Fruit fly (Drosophila melanogaster): Measurements from ENCODE around the gene CG13982.

The CG13982 gene

DNA sequence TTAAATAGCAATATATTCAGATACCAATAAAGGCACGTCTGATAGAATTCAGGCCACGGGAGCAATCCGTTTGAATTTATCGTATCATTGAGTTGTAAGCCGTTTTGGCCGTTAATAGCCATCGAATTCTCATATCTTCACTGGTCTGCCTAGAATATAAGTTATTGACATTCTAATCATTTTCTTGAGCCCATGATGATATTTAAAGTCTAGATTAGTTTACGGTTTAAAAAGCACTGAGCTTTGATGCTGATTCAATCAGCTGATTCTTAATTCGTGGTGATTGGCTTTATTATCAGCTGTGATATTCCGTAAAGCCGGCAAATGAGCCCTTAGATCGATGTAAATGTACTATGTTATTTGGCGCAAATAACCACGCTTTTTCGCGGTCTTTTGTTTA, 40.0 kb upstream of the CG13982 start, which contains the start of gene slam:
Gene slam (plus strand): TSS at position 301 of the 400 bp plus-strand sequence.
- TF ChIP-seq pan (optimal IDR thresholded peaks at IDR 0.05) = no peak
- no peak for TF ChIP-seq Abd-B (GFP tag; optimal IDR thresholded peaks at IDR 0.05)
- no peak for TF ChIP-seq GATAd (GFP tag; optimal IDR thresholded peaks at IDR 0.05)

DNA sequence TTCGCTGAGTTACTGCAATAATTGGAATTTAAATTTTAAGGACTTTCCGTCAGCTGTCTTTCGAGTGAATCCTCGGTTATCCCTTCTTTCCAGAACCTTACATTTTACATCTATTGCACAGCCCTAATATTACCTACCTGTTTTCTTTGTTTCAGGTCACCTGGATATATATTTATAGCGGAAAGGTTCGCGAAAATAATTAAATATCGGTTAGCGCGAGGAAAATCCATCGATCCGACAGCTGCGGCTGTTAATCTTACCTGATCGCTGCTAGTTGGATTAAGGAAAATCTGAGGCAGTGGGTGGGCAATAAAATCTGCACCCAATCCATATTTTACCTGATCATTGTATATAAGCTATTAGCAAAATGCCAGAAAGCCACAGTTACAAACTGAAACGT, 39.0 kb upstream of the CG13982 start:
- no peak for TF ChIP-seq psq (GFP tag; optimal IDR thresholded peaks at IDR 0.05)
- no peak for TF ChIP-seq Hnf4 (GFP tag; optimal IDR thresholded peaks at IDR 0.05)

DNA sequence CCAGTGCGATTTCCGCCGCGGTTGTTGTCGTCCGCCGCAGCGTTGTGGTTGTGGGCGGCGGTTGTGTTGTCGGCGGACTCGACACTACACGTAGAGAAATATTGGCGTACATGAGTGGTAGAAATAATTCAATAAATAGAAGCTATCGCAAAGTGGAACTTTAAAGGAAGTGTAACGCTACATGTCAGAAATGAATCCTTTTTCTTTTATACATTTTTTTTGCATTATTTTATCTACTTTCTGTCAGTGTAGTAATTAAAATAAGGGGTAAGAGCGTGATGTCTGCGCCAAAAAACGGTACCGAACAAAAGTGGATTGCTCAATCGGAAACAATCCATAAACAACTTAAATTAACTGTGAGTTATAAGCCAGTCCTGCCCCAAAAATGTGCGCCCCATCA, 32.9 kb upstream of the CG13982 start:
- TF ChIP-seq dmrt93B (GFP tag; optimal IDR thresholded peaks at IDR 0.05) (no peak), Abd-B (GFP tag; optimal IDR thresholded peaks at IDR 0.05) (no peak), Jra (GFP tag; optimal IDR thresholded peaks at IDR 0.05) (no peak), N (GFP tag; optimal IDR thresholded peaks at IDR 0.05) (no peak), CG9705 (GFP tag; optimal IDR thresholded peaks at IDR 0.05) (no peak), fru (GFP tag; optimal IDR thresholded peaks at IDR 0.05) (no peak), dsf (GFP tag; optimal IDR thresholded peaks at IDR 0.05; ENCODE audit: borderline replicate concordance) (no peak), Dif (GFP tag; optimal IDR thresholded peaks at IDR 0.05; ENCODE audit: partially characterized antibody) (no peak), h (GFP tag; optimal IDR thresholded peaks at IDR 0.05) (no peak), br (GFP tag; optimal IDR thresholded peaks at IDR 0.05) (no peak), dl (GFP tag; optimal IDR thresholded peaks at IDR 0.05; ENCODE audit: insufficient read depth in 1 of 2, partially characterized antibody in 2 of 2) (no peak), HLH106 (tag; optimal IDR thresholded peaks at IDR 0.05) (no peak), pan (optimal IDR thresholded peaks at IDR 0.05) (no peak), Vsx2 (GFP tag; optimal IDR thresholded peaks at IDR 0.05; ENCODE audit: partially characterized antibody) (no peak), Hr83 (GFP tag; optimal IDR thresholded peaks at IDR 0.05; ENCODE audit: poor library complexity, severe bottlenecking) (no peak), sage (GFP tag; optimal IDR thresholded peaks at IDR 0.05) (no peak), Hnf4 (GFP tag; optimal IDR thresholded peaks at IDR 0.05) (no peak)

DNA sequence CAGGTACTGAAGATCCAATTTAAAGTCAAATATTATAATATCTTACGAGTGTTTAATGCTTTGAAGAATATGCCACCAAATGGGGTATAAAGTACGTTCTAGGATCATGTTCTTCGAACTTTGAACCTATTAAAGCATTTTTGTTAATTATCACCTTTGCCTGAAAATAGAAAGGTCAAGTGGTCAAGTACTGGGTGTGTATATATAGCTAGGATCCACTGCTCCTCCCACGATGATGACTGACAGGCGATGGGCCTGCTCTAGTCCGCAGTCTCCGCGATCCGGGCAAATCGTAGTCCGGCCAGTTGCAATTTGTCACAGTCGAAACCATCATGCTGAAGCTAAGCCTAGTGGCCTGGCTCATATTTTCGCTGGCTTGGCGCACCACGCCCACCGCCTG, 31.1 kb upstream of the CG13982 start, which contains the start of gene Nepl5:
Gene Nepl5 (plus strand): TSS at position 301 of the 400 bp plus-strand sequence.
- TF ChIP-seq dmrt93B (GFP tag; optimal IDR thresholded peaks at IDR 0.05) (no peak), Hnf4 (GFP tag; optimal IDR thresholded peaks at IDR 0.05) (no peak), ey (GFP tag; optimal IDR thresholded peaks at IDR 0.05) (no peak), sv (GFP tag; optimal IDR thresholded peaks at IDR 0.05) (no peak), woc (GFP tag; optimal IDR thresholded peaks at IDR 0.05) (no peak), Sp1 (GFP tag; optimal IDR thresholded peaks at IDR 0.05) (no peak), OdsH (GFP tag; optimal IDR thresholded peaks at IDR 0.05) (no peak), usp (GFP tag; optimal IDR thresholded peaks at IDR 0.05) (no peak), GATAd (GFP tag; optimal IDR thresholded peaks at IDR 0.05) (no peak), jim (GFP tag; optimal IDR thresholded peaks at IDR 0.05) (no peak), psq (GFP tag; optimal IDR thresholded peaks at IDR 0.05) (no peak), foxo (GFP tag; optimal IDR thresholded peaks at IDR 0.05) (no peak), Abd-B (GFP tag; optimal IDR thresholded peaks at IDR 0.05) (no peak), Dif (GFP tag; optimal IDR thresholded peaks at IDR 0.05; ENCODE audit: partially characterized antibody) (no peak), N (GFP tag; optimal IDR thresholded peaks at IDR 0.05) (no peak), CrebA (GFP tag; optimal IDR thresholded peaks at IDR 0.05; ENCODE audit: borderline replicate concordance) (no peak)

DNA sequence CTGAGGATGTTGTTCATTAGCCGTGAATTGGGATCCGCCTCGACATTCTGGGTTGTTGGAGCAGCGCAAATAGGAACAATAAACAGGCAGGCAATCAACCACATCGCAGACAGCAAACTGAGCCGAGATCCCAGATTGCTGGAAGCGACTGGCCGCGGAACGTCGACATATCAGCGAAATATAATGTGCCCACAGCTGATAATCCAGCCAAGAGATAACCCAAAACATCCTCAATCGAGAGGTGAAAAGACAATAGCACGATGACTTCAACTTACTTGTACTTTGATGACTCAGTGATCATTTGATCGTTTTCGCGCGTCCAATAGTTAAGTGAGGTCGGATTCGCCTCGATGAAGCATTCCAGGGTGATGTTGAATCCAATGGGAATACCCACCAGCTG, 26.7 kb upstream of the CG13982 start, which contains the start of gene Nepl6:
Gene Nepl6 (minus strand): TSS at position 104 of the 400 bp plus-strand sequence.
- TF ChIP-seq Rel (GFP tag; optimal IDR thresholded peaks at IDR 0.05) (no peak), Rel (tag; optimal IDR thresholded peaks at IDR 0.05) (peak; percentile 49), CG9705 (GFP tag; optimal IDR thresholded peaks at IDR 0.05) (no peak)

DNA sequence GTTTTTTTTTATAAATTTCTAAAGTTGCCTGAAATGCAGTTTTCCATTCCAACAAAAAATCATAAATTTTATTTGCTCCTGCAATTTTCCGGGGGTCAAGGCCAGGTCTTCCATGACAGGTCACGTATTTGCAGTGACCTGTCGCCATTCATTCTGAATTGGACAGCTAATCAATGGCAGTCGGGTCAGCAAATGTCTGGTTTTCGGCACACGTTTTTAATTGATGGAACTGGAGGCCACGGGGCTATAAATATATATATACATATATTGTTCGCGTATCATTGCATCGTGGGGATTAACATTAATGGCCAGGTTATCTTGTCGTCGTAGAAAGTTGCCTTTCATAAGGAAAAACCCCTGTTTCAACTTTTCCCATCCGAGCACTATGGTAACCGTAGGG, 25.0 kb upstream of the CG13982 start:
- TF ChIP-seq Jra (GFP tag; optimal IDR thresholded peaks at IDR 0.05) (no peak), dmrt93B (GFP tag; optimal IDR thresholded peaks at IDR 0.05) (no peak), Rel (GFP tag; optimal IDR thresholded peaks at IDR 0.05) (no peak), Rel (tag; optimal IDR thresholded peaks at IDR 0.05) (peak; percentile 72)

Measured in whole organism, wandering third instar larva.